Worm (Caenorhabditis elegans) whole organism, late embryonic: ENCODE results near the gene kin-34.

Experiments used
- ama-1 ChIP-seq: fragments of 150-350 bp; optimal IDR thresholded peaks from 2 replicates; lab custom pipeline; 2014
- pax-1 ChIP-seq: fragments of 150-350 bp; optimal IDR thresholded peaks from 2 replicates; lab custom pipeline; 2014; ENCODE audit warnings: missing biosample characterization, missing genetic modification characterization
- pha-4 ChIP-seq: fragments of 150-350 bp; optimal IDR thresholded peaks from 2 replicates; lab custom pipeline; 2018; ENCODE audit warnings: missing biosample characterization, missing genetic modification reagents, missing genetic modification characterization
- syd-9 ChIP-seq: sonication (generic microtip); optimal IDR thresholded peaks from 2 replicates; lab custom pipeline; 2016; ENCODE audit warnings: mild to moderate bottlenecking, missing genetic modification characterization, moderate library complexity, missing compliant biosample characterization

DNA sequence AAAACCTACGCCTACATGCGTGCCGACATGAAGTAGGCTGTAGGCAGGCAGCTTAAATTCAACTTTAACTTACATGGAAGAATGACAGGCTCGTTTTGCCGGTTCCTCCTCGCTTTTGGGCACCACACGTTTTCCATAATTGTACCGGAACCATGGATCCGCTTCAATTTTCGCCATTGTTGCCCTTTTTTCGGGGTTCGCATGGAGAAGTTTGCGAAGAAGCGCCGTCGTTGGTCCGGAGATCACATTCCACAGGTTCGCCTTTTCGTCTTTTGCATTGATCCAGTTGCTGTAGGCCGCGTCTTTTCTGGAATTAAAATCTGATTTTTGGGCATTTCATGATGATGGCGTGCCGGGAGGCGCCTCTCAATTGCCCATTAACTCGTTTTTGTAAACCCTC, 9.0 kb downstream of the kin-34 start:
- TF ChIP-seq pax-1 (tag; lab: Kevin White, UChicago) (no peak), syd-9 (tag; lab: Kevin White, UChicago) (no peak), ama-1 (lab: Kevin White, UChicago) (no peak), pha-4 (no peak)
